Worm (Caenorhabditis elegans): ENCODE data around the gene rbbp-5.
"Not testable (repeated sequence)": the region's sequence is repeated elsewhere in the genome, so short reads cannot be mapped to it uniquely, and the experiment has no call there.

Gene rbbp-5

DNA sequence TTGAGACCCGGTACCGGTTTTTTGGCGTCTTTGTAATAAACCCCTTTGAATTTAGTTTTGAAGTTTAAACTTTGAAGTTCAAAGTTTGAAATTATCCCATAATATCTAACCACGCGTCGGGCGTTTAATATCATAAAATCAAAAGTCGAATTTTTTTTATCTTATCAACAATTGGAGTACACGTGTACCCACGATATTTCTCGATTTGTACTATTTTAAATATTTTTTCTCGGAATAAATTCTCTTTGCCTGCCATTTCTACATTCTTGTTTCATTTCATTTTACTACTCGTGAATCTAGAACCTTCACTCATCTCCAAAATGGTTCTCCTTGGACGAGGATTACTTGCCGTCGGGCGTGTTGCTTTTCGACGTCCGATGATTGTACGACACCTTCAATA is 47.5 kb upstream of the rbbp-5 start, which contains the start of gene gldc-1:
Gene gldc-1 (plus strand): TSS at position 301 of the 400 bp plus-strand sequence.
- TF ChIP-seq hlh-12 (tag; optimal IDR thresholded peaks at IDR 0.05) (no peak), ztf-3 (GFP tag; optimal IDR thresholded peaks at IDR 0.05) (no peak), F55B11.4 (tag; optimal IDR thresholded peaks at IDR 0.05; ENCODE audit: borderline replicate concordance, insufficient read depth) (no peak), xnd-1 (tag; optimal IDR thresholded peaks at IDR 0.05) (no peak), F23B12.7 (tag; optimal IDR thresholded peaks at IDR 0.05; ENCODE audit: insufficient read depth) (no peak), F39B2.1 (GFP tag; IDR thresholded peaks at IDR 0.05) (no peak), D2030.7 (GFP tag; IDR thresholded peaks at IDR 0.05) (no peak), ceh-79 (tag; optimal IDR thresholded peaks at IDR 0.05) (no peak)

DNA sequence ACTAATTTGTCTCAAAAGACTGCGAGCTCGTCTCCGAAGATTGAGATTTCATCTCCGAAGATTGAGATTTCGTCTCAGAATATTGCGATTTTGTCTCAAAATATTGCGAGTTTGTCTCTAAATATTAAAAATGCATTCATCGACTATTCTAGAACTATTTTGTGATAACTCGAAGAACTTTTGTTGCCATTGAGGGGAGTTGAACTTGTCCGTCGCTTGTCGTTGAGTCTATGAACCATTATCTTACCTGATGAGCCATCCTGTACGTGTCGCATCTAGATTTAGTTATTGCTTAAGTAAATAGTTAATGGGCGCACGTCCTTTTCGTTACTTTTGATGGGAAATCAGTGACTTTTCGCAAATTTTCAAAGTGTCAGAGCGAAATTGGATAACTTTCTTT is 43.1 kb upstream of the rbbp-5 start:
- TF ChIP-seq attf-6 (GFP tag; IDR thresholded peaks at IDR 0.05) (peak; percentile 54; the same call in 1 of the 2 replicates), D2030.7 (GFP tag; IDR thresholded peaks at IDR 0.05) (peak; percentile 64), madf-3 (GFP tag; IDR thresholded peaks at IDR 0.05) (0 out of 2 replicates have a peak, but pooled peaks have one; percentile 43), Y56A3A.18 (GFP tag; IDR thresholded peaks at IDR 0.05) (0 out of 2 replicates have a peak, but pooled peaks have one; percentile 60), hmg-1.2 (GFP tag; IDR thresholded peaks at IDR 0.05) (0 out of 2 replicates have a peak, but pooled peaks have one; percentile 23), ekl-4 (GFP tag; IDR thresholded peaks at IDR 0.05) (peak; percentile 61; the same call in 1 of the 2 replicates), rcor-1 (GFP tag; IDR thresholded peaks at IDR 0.05) (0 out of 2 replicates have a peak, but pooled peaks have one; percentile 44), rpc-1 (tag; optimal IDR thresholded peaks at IDR 0.05) (peak; percentile 39), madf-6 (GFP tag; IDR thresholded peaks at IDR 0.05) (peak; percentile 55; the same call in 1 of the 2 replicates), hsf-1 (GFP tag; IDR thresholded peaks at IDR 0.05) (peak; percentile 70; the same call in 1 of the 2 replicates), ceh-58 (GFP tag; IDR thresholded peaks at IDR 0.05) (peak; percentile 47; the same call in 1 of the 2 replicates), tbp1 (GFP tag; optimal IDR thresholded peaks at IDR 0.05) (peak; percentile 44), ztf-25 (GFP tag; IDR thresholded peaks at IDR 0.05) (0 out of 2 replicates have a peak, but pooled peaks have one; percentile 59), lin-26 (GFP tag; IDR thresholded peaks at IDR 0.05) (peak; percentile 84)
- TF ChIP-seq rpc-1 (optimal IDR thresholded peaks at IDR 0.05) = not testable (repeated sequence)

DNA sequence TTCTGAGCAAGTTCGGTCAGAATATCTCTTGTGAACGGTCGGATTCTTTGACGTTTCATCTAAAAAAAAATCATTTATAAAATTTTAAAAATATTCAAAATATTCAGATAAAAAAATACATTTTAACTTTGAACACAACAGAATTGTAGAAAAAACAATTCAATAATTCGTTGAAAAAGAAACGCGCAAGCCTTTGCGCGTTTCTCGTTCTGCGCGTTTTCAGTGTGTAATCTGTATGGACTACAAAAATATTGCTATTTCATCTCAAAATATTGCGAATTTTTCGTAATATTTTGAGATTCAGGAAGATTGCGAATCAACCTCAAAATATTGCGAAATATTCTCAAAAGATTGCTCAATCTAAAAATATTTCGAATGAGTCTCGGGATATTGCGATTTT is 41.7 kb upstream of the rbbp-5 start, which contains the start of gene R12C12.7:
Gene R12C12.7 (minus strand): TSS at position 59 of the 400 bp plus-strand sequence.
- TF ChIP-seq nhr-80 (tag; optimal IDR thresholded peaks at IDR 0.05) = peak; percentile 32
- TF ChIP-seq ztf-28 (GFP tag; IDR thresholded peaks at IDR 0.05) = no peak
- TF ChIP-seq cebp-1 (GFP tag; IDR thresholded peaks at IDR 0.05) = peak; percentile 41; the same call in 1 of the 2 replicates
- peak; percentile 76 for TF ChIP-seq cebp-1 (tag; optimal IDR thresholded peaks at IDR 0.05)
- peak; percentile 89 for TF ChIP-seq ztf-18 (tag; optimal IDR thresholded peaks at IDR 0.05)

DNA sequence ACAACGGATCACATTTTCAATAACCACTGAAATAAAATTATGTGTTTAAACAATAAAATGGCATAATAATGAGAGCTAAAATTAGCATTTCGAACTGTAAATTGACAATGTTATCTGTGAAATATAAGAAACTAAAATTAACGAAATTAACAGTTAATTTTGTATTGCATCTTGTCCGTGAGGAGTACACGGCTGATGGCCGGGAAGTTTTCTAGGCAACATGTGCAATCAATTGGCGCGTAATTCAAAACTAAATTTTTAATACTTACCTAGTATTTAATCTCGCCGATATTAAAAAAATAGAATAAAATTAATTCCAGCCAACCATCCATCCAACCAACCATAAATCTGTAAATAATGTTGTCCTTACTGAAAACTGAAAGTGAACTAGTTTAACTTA is 36.1 kb upstream of the rbbp-5 start:
- TF ChIP-seq xnd-1 (tag; optimal IDR thresholded peaks at IDR 0.05) (no peak), snpc-3.4 (tag; optimal IDR thresholded peaks at IDR 0.05) (peak; percentile 23), madf-6 (GFP tag; IDR thresholded peaks at IDR 0.05) (peak; percentile 75), ceh-91 (GFP tag; IDR thresholded peaks at IDR 0.05) (no peak), hlh-26 (GFP tag; conservative IDR thresholded peaks at IDR 0.05) (no peak), ceh-27 (GFP tag; optimal IDR thresholded peaks at IDR 0.05) (peak; percentile 73), F52B5.7 (tag; optimal IDR thresholded peaks at IDR 0.05) (no peak), madf-10 (tag; optimal IDR thresholded peaks at IDR 0.05) (peak; percentile 68), sea-2 (GFP tag; IDR thresholded peaks at IDR 0.05) (no peak), zim-3 (tag; optimal IDR thresholded peaks at IDR 0.05) (no peak), attf-6 (GFP tag; IDR thresholded peaks at IDR 0.05) (no peak), gei-17 (GFP tag; optimal IDR thresholded peaks at IDR 0.05) (no peak), ekl-4 (GFP tag; IDR thresholded peaks at IDR 0.05) (peak; percentile 58; the same call in 1 of the 2 replicates), B0035.1 (tag; optimal IDR thresholded peaks at IDR 0.05) (no peak), F37B4.10 (GFP tag; IDR thresholded peaks at IDR 0.05) (no peak), dox-1 (GFP tag; IDR thresholded peaks at IDR 0.05) (peak; percentile 51; the same call in 1 of the 2 replicates), T07F8.4 (tag; optimal IDR thresholded peaks at IDR 0.05) (no peak), nhr-90 (tag; optimal IDR thresholded peaks at IDR 0.05) (no peak), snpc-1.3 (tag; optimal IDR thresholded peaks at IDR 0.05; ENCODE audit: insufficient read depth) (peak; percentile 9), B0019.2 (GFP tag; conservative IDR thresholded peaks at IDR 0.05) (no peak), F57A8.1 (GFP tag; optimal IDR thresholded peaks at IDR 0.05) (no peak), ztf-25 (GFP tag; IDR thresholded peaks at IDR 0.05) (no peak)
